Worm (Caenorhabditis elegans) whole organism, L1 larva: ENCODE results near the gene R03G8.3.

Experiments
- F16B12.6 ChIP-seq: fragments of 150-350 bp; optimal IDR thresholded peaks from 2 replicates; lab custom pipeline; 2014; ENCODE audit warnings: missing biosample characterization, missing genetic modification characterization
- Y116A8C.19 ChIP-seq: sonication (generic microtip); optimal IDR thresholded peaks from 2 replicates; lab custom pipeline; 2016; ENCODE audit warnings: missing compliant biosample characterization, missing genetic modification characterization, borderline replicate concordance
- blmp-1 ChIP-seq: fragments of 150-350 bp; optimal IDR thresholded peaks from 2 replicates; lab custom pipeline; 2014; ENCODE audit warnings: missing biosample characterization, missing genetic modification characterization
- ceh-82 ChIP-seq, 3 experiments: fragments of 150-350 bp in 1 of 3; sonication (generic microtip) in 2 of 3; optimal IDR thresholded peaks; 2 replicates each; lab custom pipeline; 2014 to 2017; ENCODE audit warnings: missing biosample characterization in 3 of 3, missing genetic modification characterization in 3 of 3
- ceh-90 ChIP-seq: sonication (generic microtip); optimal IDR thresholded peaks from 2 replicates; lab custom pipeline; 2016; ENCODE audit warnings: missing genetic modification characterization, missing compliant biosample characterization
- ces-1 ChIP-seq: fragments of 150-350 bp; optimal IDR thresholded peaks from 2 replicates; lab custom pipeline; 2014; ENCODE audit warnings: missing biosample characterization, missing genetic modification reagents, missing genetic modification characterization
- dpl-1 ChIP-seq, 3 experiments: fragments of 150-350 bp in 2 of 3; sonication (generic microtip) in 1 of 3; optimal IDR thresholded peaks; 2 replicates each; lab custom pipeline; 2014 to 2017; ENCODE audit warnings: missing biosample characterization in 3 of 3, missing genetic modification characterization in 3 of 3, missing genetic modification reagents in 3 of 3
- dsc-1 ChIP-seq: sonication (generic microtip); optimal IDR thresholded peaks from 2 replicates; lab custom pipeline; 2016; ENCODE audit warnings: mild to moderate bottlenecking, missing genetic modification characterization, missing compliant biosample characterization
- efl-1 ChIP-seq, 4 experiments: fragments of 150-350 bp; optimal IDR thresholded peaks in 3 of 4; peaks in 1 of 4; 1 replicate in 1 of 4; 2 replicates in 3 of 4; lab custom pipeline; 2014; ENCODE audit warnings: missing biosample characterization in 2 of 4, missing genetic modification characterization in 2 of 4, missing genetic modification reagents in 2 of 4
- egl-27 ChIP-seq, 2 experiments: fragments of 150-350 bp in 1 of 2; sonication (generic microtip); optimal IDR thresholded peaks; 3 replicates each; lab custom pipeline; 2017 to 2018; ENCODE audit warnings: missing biosample characterization in 2 of 2, missing genetic modification characterization in 2 of 2, missing genetic modification reagents in 2 of 2
- fkh-4 ChIP-seq: sonication (generic microtip); optimal IDR thresholded peaks from 2 replicates; lab custom pipeline; 2016; ENCODE audit warnings: missing compliant biosample characterization, missing genetic modification characterization, borderline replicate concordance
- isw-1 ChIP-seq: fragments of 200-800 bp; sonication (Bioruptor generic); IDR thresholded peaks from 2 replicates; pipeline ENCODE4 v1.3.6; 2022; ENCODE audit warnings: missing genetic modification characterization, missing compliant biosample characterization
- jun-1 ChIP-seq: fragments of 150-350 bp; optimal IDR thresholded peaks from 2 replicates; lab custom pipeline; 2014; ENCODE audit warnings: missing biosample characterization, missing genetic modification reagents, missing genetic modification characterization
- lin-14 ChIP-seq: fragments of 200-800 bp; sonication (Bioruptor generic); optimal IDR thresholded peaks from 2 replicates; lab custom pipeline; 2018; ENCODE audit warnings: mild to moderate bottlenecking, missing genetic modification characterization, moderate library complexity, missing compliant biosample characterization
- lin-15B ChIP-seq: fragments of 150-350 bp; sonication (generic microtip); optimal IDR thresholded peaks from 3 replicates; lab custom pipeline; 2014; ENCODE audit warnings: missing biosample characterization, missing genetic modification characterization
- mdl-1 ChIP-seq, 2 experiments: fragments of 150-350 bp; optimal IDR thresholded peaks; 2 replicates each; lab custom pipeline; 2014 to 2017; ENCODE audit warnings: missing biosample characterization in 2 of 2, missing genetic modification characterization in 2 of 2, inconsistent platforms in 1 of 2
- mef-2 ChIP-seq: fragments of 150-350 bp; optimal IDR thresholded peaks from 2 replicates; lab custom pipeline; 2014; ENCODE audit warnings: missing biosample characterization, missing genetic modification characterization
- mep-1 ChIP-seq: fragments of 150-350 bp; optimal IDR thresholded peaks from 2 replicates; lab custom pipeline; 2014; ENCODE audit warnings: missing biosample characterization, missing genetic modification characterization
- nhr-11 ChIP-seq: fragments of 150-350 bp; optimal IDR thresholded peaks from 2 replicates; lab custom pipeline; 2014; ENCODE audit warnings: missing biosample characterization, missing genetic modification characterization
- nhr-20 ChIP-seq: sonication (generic microtip); optimal IDR thresholded peaks from 2 replicates; lab custom pipeline; 2016; ENCODE audit warnings: mild to moderate bottlenecking, missing genetic modification characterization, missing compliant biosample characterization
- nhr-237 ChIP-seq: fragments of 150-350 bp; optimal IDR thresholded peaks from 2 replicates; lab custom pipeline; 2014; ENCODE audit warnings: missing biosample characterization, missing genetic modification characterization
- nhr-28 ChIP-seq: fragments of 150-350 bp; optimal IDR thresholded peaks from 2 replicates; lab custom pipeline; 2014; ENCODE audit warnings: missing biosample characterization, missing genetic modification characterization
- nhr-47 ChIP-seq: sonication (generic microtip); optimal IDR thresholded peaks from 2 replicates; lab custom pipeline; 2016; ENCODE audit warnings: mild to moderate bottlenecking, missing genetic modification characterization, moderate library complexity, missing compliant biosample characterization
- nhr-71 ChIP-seq: sonication (generic microtip); optimal IDR thresholded peaks from 2 replicates; lab custom pipeline; 2016; ENCODE audit warnings: mild to moderate bottlenecking, missing genetic modification characterization, moderate library complexity, missing compliant biosample characterization
- nhr-77 ChIP-seq: fragments of 150-350 bp; optimal IDR thresholded peaks from 2 replicates; lab custom pipeline; 2014; ENCODE audit warnings: missing biosample characterization, missing genetic modification characterization
- nhr-84 ChIP-seq: sonication (generic microtip); optimal IDR thresholded peaks from 2 replicates; lab custom pipeline; 2017; ENCODE audit warnings: missing biosample characterization, missing genetic modification characterization
- nhr-90 ChIP-seq: sonication (generic microtip); optimal IDR thresholded peaks from 2 replicates; lab custom pipeline; 2016; ENCODE audit warnings: mild to moderate bottlenecking, missing genetic modification characterization, missing compliant biosample characterization; ENCODE audit not compliant: poor library complexity
- pag-3 ChIP-seq: sonication (generic microtip); optimal IDR thresholded peaks from 2 replicates; lab custom pipeline; 2017; ENCODE audit warnings: missing genetic modification characterization, mild to moderate bottlenecking, missing compliant biosample characterization, antibody characterized with exemption, borderline replicate concordance; ENCODE audit not compliant: insufficient read depth
- pax-3 ChIP-seq: fragments of 200-800 bp; sonication (Bioruptor generic); optimal IDR thresholded peaks from 2 replicates; lab custom pipeline; 2018; ENCODE audit warnings: mild to moderate bottlenecking, missing genetic modification characterization, moderate library complexity, missing compliant biosample characterization
- skn-1 ChIP-seq: fragments of 150-350 bp; optimal IDR thresholded peaks from 2 replicates; lab custom pipeline; 2014; ENCODE audit warnings: missing biosample characterization, missing genetic modification characterization
- snpc-4 ChIP-seq: fragments of 150-350 bp; optimal IDR thresholded peaks from 2 replicates; lab custom pipeline; 2014; ENCODE audit warnings: missing biosample characterization, missing genetic modification characterization
- snu-23 ChIP-seq: sonication (generic microtip); optimal IDR thresholded peaks from 2 replicates; lab custom pipeline; 2016; ENCODE audit warnings: missing genetic modification characterization, missing compliant biosample characterization
- tlp-1 ChIP-seq: fragments of 150-350 bp; optimal IDR thresholded peaks from 2 replicates; lab custom pipeline; 2014; ENCODE audit warnings: missing biosample characterization, missing genetic modification characterization
- unc-30 ChIP-seq: sonication (generic microtip); optimal IDR thresholded peaks from 2 replicates; lab custom pipeline; 2017; ENCODE audit warnings: missing biosample characterization, missing genetic modification characterization
- unc-86 ChIP-seq: sonication (generic microtip); optimal IDR thresholded peaks from 2 replicates; lab custom pipeline; 2016; ENCODE audit warnings: missing genetic modification characterization, missing compliant biosample characterization
- unc-98 ChIP-seq: fragments of 200-800 bp; sonication (Bioruptor generic); IDR thresholded peaks from 2 replicates; pipeline ENCODE4 v1.3.6; 2022; ENCODE audit warnings: missing genetic modification characterization, missing compliant biosample characterization
- vab-15 ChIP-seq: sonication (generic microtip); optimal IDR thresholded peaks from 2 replicates; lab custom pipeline; 2017; ENCODE audit warnings: missing genotype, mild to moderate bottlenecking, missing genetic modification characterization, missing compliant biosample characterization

Gene R03G8.3

ce11 chrX:13082326-13082725 is 8.4 kb upstream of the R03G8.3 start, which contains the start of gene str-10:
Gene str-10 (plus strand): TSS chrX:13082626.
- TF ChIP-seq unc-86 (tag; lab: Kevin White, UChicago) (no peak), efl-1 (optimal IDR thresholded peaks at IDR 0.05; lab: Kevin White, UChicago) (no peak), efl-1 (GFP tag; optimal IDR thresholded peaks at IDR 0.05 in 1 of 2; lab: Kevin White, UChicago) (peak in 1 of 2 experiments; percentile 5), F16B12.6 (no peak)

DNA sequence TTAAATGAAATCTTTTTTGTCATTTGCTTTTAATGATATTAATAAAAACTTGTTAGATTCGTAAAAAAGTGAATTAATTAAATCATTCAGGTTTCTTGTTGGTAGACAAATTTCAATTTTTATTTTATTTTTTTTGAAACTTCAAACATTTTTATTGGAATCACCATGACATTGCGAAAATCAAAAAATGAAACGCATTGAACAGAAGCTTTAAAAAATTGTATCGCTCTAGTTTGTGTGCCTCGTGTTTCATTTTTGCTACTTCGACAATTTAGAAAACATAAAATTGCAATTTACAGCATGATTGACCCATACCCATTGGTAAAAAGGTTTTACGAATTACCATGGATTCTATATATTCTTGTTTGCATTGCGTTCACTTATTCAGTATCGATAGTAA is 6.5 kb upstream of the R03G8.3 start, which contains the start of gene R03G8.1:
TSS of gene R03G8.1 (plus strand) at position 301 of the 400 bp plus-strand sequence.
- TF ChIP-seq vab-15 = no peak
- TF ChIP-seq lin-15B (tag; lab: Kevin White, UChicago) = no peak
- no peak for TF ChIP-seq nhr-28 (tag; lab: Kevin White, UChicago)
- TF ChIP-seq nhr-77 = no peak
- TF ChIP-seq nhr-90 = no peak
- no peak for TF ChIP-seq blmp-1
- TF ChIP-seq dpl-1 (GFP tag; optimal IDR thresholded peaks at IDR 0.05; lab: Kevin White, UChicago) = no peak
- TF ChIP-seq F16B12.6 = no peak
- TF ChIP-seq pax-3 (tag; lab: Kevin White, UChicago) = no peak
- TF ChIP-seq mef-2 (tag; lab: Kevin White, UChicago) = no peak
- no peak for TF ChIP-seq nhr-71 (tag; lab: Kevin White, UChicago)
- TF ChIP-seq snu-23 = no peak
- no peak for TF ChIP-seq nhr-47 (tag; lab: Kevin White, UChicago)
- no peak for TF ChIP-seq mep-1 (tag; lab: Kevin White, UChicago)
- TF ChIP-seq pag-3 (tag; lab: Kevin White, UChicago) = no peak
- TF ChIP-seq lin-14 (GFP tag; lab: Kevin White, UChicago) = no peak
- TF ChIP-seq nhr-20 (tag; lab: Kevin White, UChicago) = no peak
- no peak for TF ChIP-seq fkh-4 (tag; lab: Kevin White, UChicago)
- no peak for TF ChIP-seq efl-1 (optimal IDR thresholded peaks at IDR 0.05; lab: Kevin White, UChicago)
- TF ChIP-seq efl-1 (GFP tag; optimal IDR thresholded peaks at IDR 0.05 in 1 of 2; lab: Kevin White, UChicago) = no peak

DNA sequence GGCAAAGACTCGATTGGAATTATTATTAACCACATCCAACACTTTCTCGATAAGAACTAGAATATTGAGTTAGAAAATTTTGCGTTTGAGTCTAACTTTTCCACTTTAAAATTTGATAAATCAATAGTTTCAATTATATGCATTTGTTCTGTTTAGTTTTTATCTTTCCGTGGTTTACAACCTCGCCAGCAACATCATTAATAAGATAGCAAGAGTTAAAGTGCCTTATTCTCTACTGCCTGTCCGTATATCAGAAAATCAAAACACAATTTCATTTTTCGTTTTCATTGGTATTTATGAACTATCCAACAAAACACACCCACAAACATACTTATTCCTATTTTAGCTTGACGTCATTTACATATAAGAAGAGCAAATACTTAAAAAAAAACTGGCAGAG is 2.2 kb upstream of the R03G8.3 start:
- TF ChIP-seq dpl-1 (GFP tag; optimal IDR thresholded peaks at IDR 0.05; lab: Kevin White, UChicago) (no peak), nhr-20 (tag; lab: Kevin White, UChicago) (no peak), jun-1 (tag; lab: Kevin White, UChicago) (no peak), nhr-11 (tag; lab: Kevin White, UChicago) (no peak)
- TF ChIP-seq, all 84 proteins: peak for 0

DNA sequence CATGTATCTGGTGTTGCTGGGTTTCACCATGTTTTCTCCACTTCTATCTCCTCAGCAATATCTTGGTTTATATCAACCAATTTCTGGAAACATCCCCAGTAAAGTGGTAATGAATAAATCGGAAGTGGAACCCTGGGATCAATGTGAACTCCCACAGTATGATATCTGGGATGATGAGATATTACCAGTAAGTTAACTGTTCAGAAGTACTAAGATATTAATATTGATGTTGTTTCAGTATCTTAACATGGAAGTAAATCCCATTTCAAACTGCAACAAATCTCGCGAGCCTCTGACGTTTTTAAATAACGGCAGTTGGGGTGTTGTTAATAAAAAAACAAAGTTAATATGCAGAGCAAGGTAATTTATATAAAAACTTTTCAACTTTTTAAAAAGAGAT is 434 bp downstream of the R03G8.3 start:
- TF ChIP-seq unc-30 (tag; lab: Kevin White, UChicago) = no peak

DNA sequence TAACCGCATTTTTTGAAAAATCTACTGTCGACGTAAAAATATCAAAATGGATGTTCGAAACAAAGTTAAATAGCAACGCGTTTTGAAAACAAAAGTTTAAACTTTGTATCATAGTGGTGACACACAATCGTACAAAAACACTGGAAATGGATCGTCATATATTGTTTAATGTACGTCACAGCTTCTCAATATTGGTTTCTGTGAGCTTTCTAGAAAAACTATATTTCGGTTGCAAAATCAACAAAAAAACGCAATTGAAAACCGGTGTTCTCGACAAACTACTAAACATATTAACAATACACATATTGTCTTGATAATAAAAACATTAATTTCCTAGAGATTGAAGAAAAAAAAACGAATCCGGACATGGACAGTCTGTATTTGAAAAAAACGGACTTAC is 9.6 kb downstream of the R03G8.3 start, which contains the start of gene R03G8.6:
TSS of gene R03G8.6 (minus strand) at position 101 of the 400 bp plus-strand sequence.
- no peak for TF ChIP-seq efl-1 (optimal IDR thresholded peaks at IDR 0.05; lab: Kevin White, UChicago)
- TF ChIP-seq efl-1 (GFP tag; optimal IDR thresholded peaks at IDR 0.05 in 1 of 2; lab: Kevin White, UChicago) = peak in 1 of 2 experiments; percentile 46
- TF ChIP-seq isw-1 (GFP tag; lab: Robert Waterston, UW) = no peak

ce11 chrX:13102838-13103237 is 12.1 kb downstream of the R03G8.3 start:
- no peak for TF ChIP-seq unc-98 (GFP tag; lab: Robert Waterston, UW)
- TF ChIP-seq snpc-4 (tag; lab: Kevin White, UChicago) = no peak
- no peak for TF ChIP-seq pax-3 (tag; lab: Kevin White, UChicago)
- TF ChIP-seq ces-1 (GFP tag; lab: Kevin White, UChicago) = no peak
- no peak for TF ChIP-seq dsc-1 (tag; lab: Kevin White, UChicago)
- no peak for TF ChIP-seq skn-1 (tag; lab: Kevin White, UChicago)
- TF ChIP-seq ceh-82 (tag; optimal IDR thresholded peaks at IDR 0.05; lab: Kevin White, UChicago) = no peak
- no peak for TF ChIP-seq tlp-1 (tag; lab: Kevin White, UChicago)
- TF ChIP-seq vab-15 = no peak
- TF ChIP-seq nhr-237 (tag; lab: Kevin White, UChicago) = no peak
- TF ChIP-seq Y116A8C.19 (tag; lab: Kevin White, UChicago) = no peak
- no peak for TF ChIP-seq lin-14 (GFP tag; lab: Kevin White, UChicago)
- no peak for TF ChIP-seq blmp-1
- TF ChIP-seq egl-27 (tag; optimal IDR thresholded peaks at IDR 0.05; lab: Kevin White, UChicago) = no peak
- no peak for TF ChIP-seq nhr-84 (tag; lab: Kevin White, UChicago)
- TF ChIP-seq ceh-90 (tag; lab: Kevin White, UChicago) = no peak
- TF ChIP-seq mdl-1 (tag; optimal IDR thresholded peaks at IDR 0.05; lab: Kevin White, UChicago) = no peak
- TF ChIP-seq, all 84 proteins: peak for 0
